Worm (Caenorhabditis elegans) whole organism, mixed stage, embryonic: ENCODE measurements around the gene clec-34.

Experiments
- blmp-1 ChIP-seq: fragments of 150-350 bp; optimal IDR thresholded peaks from 2 replicates; lab custom pipeline; 2014; ENCODE audit warnings: missing biosample characterization, missing genetic modification characterization
- ces-1 ChIP-seq: fragments of 150-350 bp; optimal IDR thresholded peaks from 2 replicates; lab custom pipeline; 2014; ENCODE audit warnings: missing biosample characterization, missing genetic modification reagents, missing genetic modification characterization
- drap-1 ChIP-seq: fragments of 200-800 bp; sonication (Bioruptor generic); optimal IDR thresholded peaks from 3 replicates; lab custom pipeline; 2018; ENCODE audit warnings: mild to moderate bottlenecking, missing genetic modification characterization, missing compliant biosample characterization
- elt-3 ChIP-seq: fragments of 150-350 bp; optimal IDR thresholded peaks from 2 replicates; lab custom pipeline; 2014; ENCODE audit warnings: missing biosample characterization, missing genetic modification characterization
- lsy-2 ChIP-seq: fragments of 150-350 bp; optimal IDR thresholded peaks from 2 replicates; lab custom pipeline; 2014; ENCODE audit warnings: missing biosample characterization, missing genetic modification characterization
- pha-4 ChIP-seq: fragments of 150-350 bp; optimal IDR thresholded peaks from 2 replicates; lab custom pipeline; 2018; ENCODE audit warnings: missing biosample characterization, missing genetic modification reagents, missing genetic modification characterization
- snpc-4 ChIP-seq: fragments of 150-350 bp; optimal IDR thresholded peaks from 2 replicates; lab custom pipeline; 2014; ENCODE audit warnings: missing biosample characterization, missing genetic modification characterization
- unc-39 ChIP-seq: fragments of 150-350 bp; optimal IDR thresholded peaks from 2 replicates; lab custom pipeline; 2014; ENCODE audit warnings: missing biosample characterization, missing genetic modification characterization
- unc-62 ChIP-seq: fragments of 150-350 bp; optimal IDR thresholded peaks from 2 replicates; lab custom pipeline; 2014; ENCODE audit warnings: missing biosample characterization, missing genetic modification reagents, missing genetic modification characterization
- ztf-11 ChIP-seq: fragments of 150-350 bp; optimal IDR thresholded peaks from 2 replicates; lab custom pipeline; 2014; ENCODE audit warnings: missing biosample characterization, missing genetic modification characterization

- TF ChIP-seq unc-39 (tag; lab: Kevin White, UChicago) (no peak), blmp-1 (tag; lab: Kevin White, UChicago) (no peak), unc-62 (GFP tag; lab: Kevin White, UChicago) (no peak), pha-4 (tag; lab: Kevin White, UChicago) (no peak), ces-1 (GFP tag; lab: Kevin White, UChicago) (no peak), ztf-11 (no peak), elt-3 (tag; lab: Kevin White, UChicago) (no peak), drap-1 (no peak), lsy-2 (no peak), snpc-4 (tag; lab: Kevin White, UChicago) (no peak)
Observed at ce11 chrV:16744783-16745182, 9.2 kb downstream of the clec-34 start.
